Worm (Caenorhabditis elegans) whole organism, L4 larva: ENCODE data around the gene copb-1.
"Not testable (repeated sequence)": the region's sequence is repeated elsewhere in the genome, so short reads cannot be mapped to it uniquely, and the experiment has no call there.

Experiments used
- D1046.2 ChIP-seq: fragments of 200-800 bp; sonication (Bioruptor generic); IDR thresholded peaks from 2 replicates; pipeline ENCODE4 v1.3.6; 2022; ENCODE audit warnings: missing genetic modification characterization, missing compliant biosample characterization
- F26F4.8 ChIP-seq: fragments of 200-800 bp; sonication (Bioruptor generic); conservative IDR thresholded peaks from 2 replicates; pipeline ENCODE4 v1.3.6; 2022; ENCODE audit warnings: missing genetic modification characterization, missing compliant biosample characterization
- Y75B8A.6 ChIP-seq: fragments of 200-800 bp; sonication (Bioruptor generic); IDR thresholded peaks from 2 replicates; pipeline ENCODE4 v1.3.6; 2022; ENCODE audit warnings: missing genetic modification reagents, missing genetic modification characterization, missing compliant biosample characterization
- ZK337.2 ChIP-seq: fragments of 200-800 bp; sonication (Bioruptor generic); IDR thresholded peaks from 2 replicates; pipeline ENCODE4 v1.3.6; 2022; ENCODE audit warnings: missing genetic modification reagents, missing genetic modification characterization, missing compliant biosample characterization
- ZK546.5 ChIP-seq, 2 experiments: sonication (generic microtip); optimal IDR thresholded peaks; 2 replicates each; lab custom pipeline; 2017; ENCODE audit warnings: missing biosample characterization in 2 of 2, missing genetic modification characterization in 2 of 2
- aha-1 ChIP-seq: fragments of 150-350 bp; peaks from one replicate; lab custom pipeline; 2014; ENCODE audit warnings: missing biosample characterization, missing genetic modification characterization
- ama-1 ChIP-seq: fragments of 150-350 bp; optimal IDR thresholded peaks from 2 replicates; lab custom pipeline; 2014; ENCODE audit warnings: inconsistent platforms, mixed read lengths
- arid-1 ChIP-seq: fragments of 200-800 bp; sonication (Bioruptor generic); conservative IDR thresholded peaks from 2 replicates; pipeline ENCODE4 v1.3.6; 2022; ENCODE audit warnings: missing genetic modification reagents, missing genetic modification characterization, missing compliant biosample characterization
- ceh-20 ChIP-seq: fragments of 200-800 bp; sonication (Bioruptor generic); IDR thresholded peaks from 2 replicates; pipeline ENCODE4 v1.3.6; 2022; ENCODE audit warnings: missing genetic modification reagents, missing genetic modification characterization, missing compliant biosample characterization
- ceh-28 ChIP-seq: fragments of 150-350 bp; optimal IDR thresholded peaks from 2 replicates; lab custom pipeline; 2014; ENCODE audit warnings: missing biosample characterization, missing genetic modification reagents, missing genetic modification characterization
- ceh-82 ChIP-seq: sonication (generic microtip); optimal IDR thresholded peaks from 2 replicates; lab custom pipeline; 2017; ENCODE audit warnings: missing biosample characterization, missing genetic modification characterization
- ces-1 ChIP-seq: fragments of 150-350 bp; sonication (generic microtip); optimal IDR thresholded peaks from 4 replicates; lab custom pipeline; 2014; ENCODE audit warnings: missing biosample characterization, missing genetic modification reagents, missing genetic modification characterization
- dmd-6 ChIP-seq: fragments of 200-800 bp; sonication (Bioruptor generic); IDR thresholded peaks from 2 replicates; pipeline ENCODE4 v1.3.6; 2022; ENCODE audit warnings: missing genetic modification reagents, missing genetic modification characterization, missing compliant biosample characterization
- dmd-8 ChIP-seq: fragments of 200-800 bp; sonication (Bioruptor generic); IDR thresholded peaks from 2 replicates; pipeline ENCODE4 v1.3.6; 2022; ENCODE audit warnings: missing genetic modification characterization, missing compliant biosample characterization
- fkh-10 ChIP-seq: fragments of 150-350 bp; optimal IDR thresholded peaks from 2 replicates; lab custom pipeline; 2014; ENCODE audit warnings: missing biosample characterization, missing genetic modification reagents, missing genetic modification characterization
- fos-1 ChIP-seq: fragments of 150-350 bp; optimal IDR thresholded peaks from 2 replicates; lab custom pipeline; 2014; ENCODE audit warnings: missing biosample characterization, missing genetic modification characterization
- hif-1 ChIP-seq, 2 experiments: sonication (generic microtip); optimal IDR thresholded peaks; 2 replicates each; lab custom pipeline; 2016 to 2017; ENCODE audit warnings: missing compliant biosample characterization in 2 of 2, missing genetic modification characterization in 2 of 2, missing genetic modification reagents in 2 of 2, missing genotype in 2 of 2, mild to moderate bottlenecking in 1 of 2
- lin-38 ChIP-seq: fragments of 200-800 bp; sonication (Bioruptor generic); IDR thresholded peaks from 2 replicates; pipeline ENCODE4 v1.3.6; 2022; ENCODE audit warnings: missing genetic modification reagents, missing genetic modification characterization, missing compliant biosample characterization
- madf-9 ChIP-seq: fragments of 200-800 bp; sonication (Bioruptor generic); conservative IDR thresholded peaks from 2 replicates; pipeline ENCODE4 v1.3.6; 2022; ENCODE audit warnings: missing genetic modification reagents, missing genetic modification characterization, missing compliant biosample characterization
- mdl-1 ChIP-seq, 2 experiments: fragments of 150-350 bp in 1 of 2; sonication (generic microtip) in 1 of 2; optimal IDR thresholded peaks; 2 replicates each; lab custom pipeline; 2014 to 2017; ENCODE audit warnings: missing biosample characterization in 2 of 2, missing genetic modification characterization in 2 of 2
- mxl-2 ChIP-seq: fragments of 200-800 bp; sonication (Bioruptor generic); conservative IDR thresholded peaks from 2 replicates; pipeline ENCODE4 v1.3.6; 2022; ENCODE audit warnings: missing genetic modification reagents, missing genetic modification characterization, missing compliant biosample characterization
- mxl-3 ChIP-seq: fragments of 200-800 bp; sonication (Bioruptor generic); optimal IDR thresholded peaks from 2 replicates; lab custom pipeline; 2018; ENCODE audit warnings: mild to moderate bottlenecking, missing genetic modification characterization, missing compliant biosample characterization
- nhr-102 ChIP-seq: sonication (generic microtip); optimal IDR thresholded peaks from 2 replicates; lab custom pipeline; 2016; ENCODE audit warnings: mild to moderate bottlenecking, missing genetic modification characterization, moderate library complexity, missing compliant biosample characterization
- nhr-25 ChIP-seq: sonication (generic microtip); optimal IDR thresholded peaks from 2 replicates; lab custom pipeline; 2017; ENCODE audit warnings: missing genetic modification characterization, mild to moderate bottlenecking, missing compliant biosample characterization, antibody characterized with exemption, moderate library complexity, borderline replicate concordance; ENCODE audit not compliant: insufficient read depth
- nhr-28 ChIP-seq: fragments of 150-350 bp; optimal IDR thresholded peaks from 2 replicates; lab custom pipeline; 2014; ENCODE audit warnings: missing biosample characterization, missing genetic modification characterization
- nhr-42 ChIP-seq: fragments of 200-800 bp; sonication (Bioruptor generic); IDR thresholded peaks from 2 replicates; pipeline ENCODE4 v1.3.6; 2022; ENCODE audit warnings: missing genetic modification characterization, missing compliant biosample characterization
- nhr-76 ChIP-seq: fragments of 150-350 bp; optimal IDR thresholded peaks from 2 replicates; lab custom pipeline; 2014; ENCODE audit warnings: missing biosample characterization, missing genetic modification characterization
- pha-4 ChIP-seq, 2 experiments: fragments of 150-350 bp in 1 of 2; fragments of 200-800 bp in 1 of 2; sonication (Bioruptor generic) in 1 of 2; IDR thresholded peaks in 1 of 2; optimal IDR thresholded peaks in 1 of 2; 2 replicates each; pipeline versions ENCODE4 v1.3.6 to Lab custom; 2014 to 2022; ENCODE audit warnings: missing genetic modification characterization in 2 of 2, missing genetic modification reagents in 2 of 2, missing biosample characterization in 1 of 2, missing compliant biosample characterization in 1 of 2
- saeg-2 ChIP-seq: fragments of 200-800 bp; sonication (Bioruptor generic); IDR thresholded peaks from 2 replicates; pipeline ENCODE4 v1.3.6; 2022; ENCODE audit warnings: missing genetic modification reagents, missing genetic modification characterization, missing compliant biosample characterization
- set-16 ChIP-seq: fragments of 200-800 bp; sonication (Bioruptor generic); IDR thresholded peaks from 2 replicates; pipeline ENCODE4 v1.3.6; 2022; ENCODE audit warnings: missing genetic modification reagents, missing genetic modification characterization, missing compliant biosample characterization
- tra-1 ChIP-seq: fragments of 200-800 bp; sonication (Bioruptor generic); IDR thresholded peaks from 2 replicates; pipeline ENCODE4 v1.3.6; 2022; ENCODE audit warnings: missing genetic modification reagents, missing genetic modification characterization, missing compliant biosample characterization
- vab-7 ChIP-seq: fragments of 200-800 bp; sonication (Bioruptor generic); IDR thresholded peaks from 2 replicates; pipeline ENCODE4 v1.3.6; 2022; ENCODE audit warnings: missing genetic modification reagents, missing genetic modification characterization, missing compliant biosample characterization
- zag-1 ChIP-seq: fragments of 150-350 bp; optimal IDR thresholded peaks from 2 replicates; lab custom pipeline; 2014; ENCODE audit warnings: missing biosample characterization, missing genetic modification characterization

copb-1 gene

ce11 chrII:3078496-3078895 lies at the start of gene copb-1:
copb-1 (plus strand) TSS chrII:3078796.
- no peak for TF ChIP-seq mdl-1 (tag; optimal IDR thresholded peaks at IDR 0.05; lab: Kevin White, UChicago)
- 0 out of 2 replicates have a peak, but pooled peaks have one; percentile 42 for TF ChIP-seq Y75B8A.6 (GFP tag; lab: Robert Waterston, UW)
- no peak for TF ChIP-seq arid-1 (GFP tag; lab: Robert Waterston, UW)
- no peak for TF ChIP-seq nhr-102 (tag; lab: Kevin White, UChicago)
- no peak for TF ChIP-seq hif-1 (tag; optimal IDR thresholded peaks at IDR 0.05; lab: Kevin White, UChicago)
- TF ChIP-seq, all 104 proteins: peak for 1

DNA sequence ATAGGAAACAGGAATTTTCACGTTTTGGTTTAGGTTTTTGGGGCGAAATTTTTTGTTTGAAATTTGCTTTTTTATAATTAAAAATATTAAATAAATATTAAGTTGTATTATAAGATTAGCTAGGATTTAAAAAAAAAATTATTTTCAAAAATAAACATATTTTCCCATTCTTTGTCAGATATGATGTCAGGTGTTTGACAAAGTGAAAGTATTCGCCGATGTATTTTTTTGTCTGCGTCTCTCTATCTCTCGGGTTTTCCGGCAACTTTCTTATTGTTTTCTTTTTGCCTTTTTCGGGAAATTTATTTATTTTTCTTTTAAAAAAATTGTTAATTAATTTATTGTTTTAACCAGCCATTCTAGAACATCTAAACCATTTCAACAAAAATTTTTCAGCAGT lies 48.2 kb upstream of the copb-1 start:
- TF ChIP-seq aha-1 (no peak), nhr-28 (tag; lab: Kevin White, UChicago) (no peak), vab-7 (GFP tag; lab: Robert Waterston, UW) (no peak), dmd-6 (GFP tag; lab: Robert Waterston, UW) (no peak), Y75B8A.6 (GFP tag; lab: Robert Waterston, UW) (no peak), fos-1 (tag; lab: Kevin White, UChicago) (no peak), ceh-82 (tag; lab: Kevin White, UChicago) (no peak), nhr-76 (no peak)

- TF ChIP-seq vab-7 (GFP tag; lab: Robert Waterston, UW): 0 out of 2 replicates have a peak, but pooled peaks have one; percentile 10
- peak; percentile 47 for TF ChIP-seq lin-38 (GFP tag; lab: Robert Waterston, UW)
- TF ChIP-seq F26F4.8 (GFP tag; lab: Robert Waterston, UW): 0 out of 2 replicates have a peak, but pooled peaks have one; percentile 17
- peak; percentile 45; the same call in 1 of the 2 replicates for TF ChIP-seq pha-4 (GFP tag; IDR thresholded peaks at IDR 0.05; lab: Robert Waterston, UW)
- not testable (repeated sequence) for TF ChIP-seq pha-4 (tag; optimal IDR thresholded peaks at IDR 0.05; lab: Kevin White, UChicago)
- 0 out of 2 replicates have a peak, but pooled peaks have one; percentile 59 for TF ChIP-seq dmd-8 (GFP tag; lab: Robert Waterston, UW)
- TF ChIP-seq tra-1: 0 out of 2 replicates have a peak, but pooled peaks have one; percentile 33
Observed at ce11 chrII:3031292-3031691, 47.3 kb upstream of the copb-1 start.

ce11 chrII:3032480-3032879 lies 46.1 kb upstream of the copb-1 start, which contains the start of gene B0454.6:
B0454.6 (plus strand) TSS chrII:3032780.
- TF ChIP-seq ceh-82 (tag; lab: Kevin White, UChicago); nhr-102 (tag; lab: Kevin White, UChicago); D1046.2 (GFP tag; lab: Robert Waterston, UW): not testable (repeated sequence)

- TF ChIP-seq set-16 (GFP tag; lab: Robert Waterston, UW) (peak; percentile 75), ama-1 (lab: Kevin White, UChicago) (no peak), ces-1 (GFP tag; lab: Kevin White, UChicago) (no peak), zag-1 (no peak), madf-9 (GFP tag; lab: Robert Waterston, UW) (no peak), saeg-2 (GFP tag; lab: Robert Waterston, UW) (no peak), nhr-42 (GFP tag; lab: Robert Waterston, UW) (no peak), ceh-28 (peak; percentile 55)
Observed at ce11 chrII:3034914-3035313, 43.7 kb upstream of the copb-1 start.

ce11 chrII:3036344-3036743 lies 42.3 kb upstream of the copb-1 start:
- TF ChIP-seq dmd-6 (GFP tag; lab: Robert Waterston, UW): no peak
- TF ChIP-seq mxl-2: no peak
- peak; percentile 81 for TF ChIP-seq aha-1
- TF ChIP-seq ZK337.2 (GFP tag; lab: Robert Waterston, UW): 0 out of 2 replicates have a peak, but pooled peaks have one; percentile 10
- no peak for TF ChIP-seq mxl-3 (GFP tag; lab: Kevin White, UChicago)
- TF ChIP-seq ceh-20: peak; percentile 23; the same call in 1 of the 2 replicates
- no peak for TF ChIP-seq nhr-25 (tag; lab: Kevin White, UChicago)
- TF ChIP-seq mdl-1 (tag; optimal IDR thresholded peaks at IDR 0.05; lab: Kevin White, UChicago): no peak
- TF ChIP-seq saeg-2 (GFP tag; lab: Robert Waterston, UW): no peak
- 0 out of 2 replicates have a peak, but pooled peaks have one; percentile 16 for TF ChIP-seq tra-1
- TF ChIP-seq fkh-10 (GFP tag; lab: Kevin White, UChicago): no peak
- peak; percentile 45 for TF ChIP-seq lin-38 (GFP tag; lab: Robert Waterston, UW)
- TF ChIP-seq ZK546.5 (tag; optimal IDR thresholded peaks at IDR 0.05; lab: Kevin White, UChicago): no peak
- TF ChIP-seq nhr-42 (GFP tag; lab: Robert Waterston, UW): no peak
- TF ChIP-seq, all 104 proteins: peak for 5
